Worm (Caenorhabditis elegans): ENCODE measurements around the gene F39B3.7.
"Not testable (repeated sequence)": the region's sequence is repeated elsewhere in the genome, so short reads cannot be mapped to it uniquely, and the experiment has no call there.

F39B3.7 gene

DNA sequence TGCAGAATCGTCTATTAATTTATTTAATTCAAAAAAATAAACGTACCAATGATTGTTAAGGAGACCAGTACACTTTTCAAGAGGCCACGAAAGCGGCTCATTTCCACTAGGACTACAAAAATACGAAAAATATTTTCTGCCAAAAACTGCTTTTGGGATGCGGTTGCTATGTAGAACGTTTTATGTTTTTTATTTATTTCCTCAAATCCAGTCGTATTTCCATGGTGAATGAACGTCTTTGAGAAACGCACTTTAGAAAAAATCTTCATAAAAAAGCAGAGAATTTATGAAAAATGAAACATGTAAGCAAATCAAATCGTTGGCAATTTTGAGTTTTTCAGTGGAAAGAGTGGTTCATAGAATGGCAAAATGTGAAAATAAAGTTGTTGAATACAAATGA is at the start of gene F39B3.7:
Gene F39B3.7, minus strand, starts transcription at position 101 of the 400 bp plus-strand sequence.
- no peak for TF ChIP-seq dao-5 (tag; optimal IDR thresholded peaks at IDR 0.05)
- TF ChIP-seq W03F9.2 (tag; optimal IDR thresholded peaks at IDR 0.05) = no peak
- TF ChIP-seq him-1 (tag; optimal IDR thresholded peaks at IDR 0.05) = no peak

- no peak for TF ChIP-seq him-1 (tag; optimal IDR thresholded peaks at IDR 0.05)
Observed at ce11 chrX:17614245-17614644, 47.0 kb upstream of the F39B3.7 start, which contains the start of gene ncs-7. ncs-7 (plus strand) TSS chrX:17614545.

DNA sequence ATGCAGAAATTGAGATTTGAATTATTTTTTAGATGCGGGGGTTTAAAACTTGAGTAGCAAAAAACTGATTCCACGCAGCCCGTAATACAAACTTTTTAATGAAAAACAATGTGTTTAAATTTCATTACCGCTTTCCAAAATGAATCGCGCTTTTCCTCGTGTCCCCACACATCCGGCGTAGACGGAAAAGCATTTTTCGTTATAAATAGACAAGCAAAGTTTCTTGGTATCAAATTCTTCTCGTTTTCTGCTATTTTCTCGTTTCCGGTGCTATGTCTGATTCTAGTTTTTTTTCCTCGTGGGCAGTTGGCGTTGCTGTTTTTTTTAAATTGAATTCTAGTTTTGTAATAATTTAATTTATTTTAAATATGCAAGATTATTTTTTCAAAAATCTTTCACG is 45.7 kb upstream of the F39B3.7 start:
- no peak for TF ChIP-seq dao-5 (tag; optimal IDR thresholded peaks at IDR 0.05)
- TF ChIP-seq W03F9.2 (tag; optimal IDR thresholded peaks at IDR 0.05) = no peak
- TF ChIP-seq him-1 (tag; optimal IDR thresholded peaks at IDR 0.05) = no peak

- TF ChIP-seq him-1 (tag; optimal IDR thresholded peaks at IDR 0.05) = no peak
- TF ChIP-seq dao-5 (tag; optimal IDR thresholded peaks at IDR 0.05) = peak; percentile 32
Observed at ce11 chrX:17611180-17611579, 43.9 kb upstream of the F39B3.7 start.

ce11 chrX:17610406-17610981 is 43.2 kb upstream of the F39B3.7 start:
- peak; percentile 5 for TF ChIP-seq W03F9.2 (tag; optimal IDR thresholded peaks at IDR 0.05)
- no peak for TF ChIP-seq dao-5 (tag; optimal IDR thresholded peaks at IDR 0.05)
- peak; percentile 13 for TF ChIP-seq him-1 (tag; optimal IDR thresholded peaks at IDR 0.05)

DNA sequence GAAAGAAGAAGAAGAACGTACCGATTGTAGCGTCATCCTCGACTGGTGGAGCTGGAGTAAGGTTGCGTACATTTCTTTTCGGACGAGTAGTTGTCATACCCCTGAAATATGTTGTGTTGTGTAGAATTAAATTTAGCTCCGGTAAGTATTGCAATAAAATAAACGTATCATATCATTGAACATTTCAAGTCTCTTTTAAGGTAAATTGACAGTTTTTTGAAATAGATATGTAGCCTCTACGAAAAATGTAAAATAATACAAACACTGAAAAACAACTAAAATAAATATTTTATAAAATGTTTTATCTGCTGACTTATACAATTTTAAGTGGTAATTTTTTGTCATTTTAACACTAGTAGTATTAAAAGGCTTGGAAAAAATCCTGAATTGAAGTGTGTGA is 42.7 kb upstream of the F39B3.7 start, which contains the start of gene C16H3.3:
Gene C16H3.3, minus strand, starts transcription at position 101 of the 400 bp plus-strand sequence.
- TF ChIP-seq him-1 (tag; optimal IDR thresholded peaks at IDR 0.05) = no peak
- no peak for TF ChIP-seq W03F9.2 (tag; optimal IDR thresholded peaks at IDR 0.05)
- no peak for TF ChIP-seq dao-5 (tag; optimal IDR thresholded peaks at IDR 0.05)

- TF ChIP-seq him-1 (tag; optimal IDR thresholded peaks at IDR 0.05) (no peak), dao-5 (tag; optimal IDR thresholded peaks at IDR 0.05) (no peak), W03F9.2 (tag; optimal IDR thresholded peaks at IDR 0.05) (no peak)
Observed at ce11 chrX:17601345-17601744, 34.1 kb upstream of the F39B3.7 start.

ce11 chrX:17600139-17600538 is 32.9 kb upstream of the F39B3.7 start, which contains the start of gene lec-9:
lec-9 (plus strand) TSS chrX:17600487.
- TF ChIP-seq dao-5 (tag; optimal IDR thresholded peaks at IDR 0.05) = no peak
- TF ChIP-seq W03F9.2 (tag; optimal IDR thresholded peaks at IDR 0.05) = no peak
- no peak for TF ChIP-seq him-1 (tag; optimal IDR thresholded peaks at IDR 0.05)

ce11 chrX:17598712-17599111 is 31.4 kb upstream of the F39B3.7 start:
- TF ChIP-seq dao-5 (tag; optimal IDR thresholded peaks at IDR 0.05) (no peak), him-1 (tag; optimal IDR thresholded peaks at IDR 0.05) (no peak), W03F9.2 (tag; optimal IDR thresholded peaks at IDR 0.05) (no peak)

- TF ChIP-seq W03F9.2 (tag; optimal IDR thresholded peaks at IDR 0.05) (no peak), dao-5 (tag; optimal IDR thresholded peaks at IDR 0.05) (no peak), him-1 (tag; optimal IDR thresholded peaks at IDR 0.05) (no peak)
Observed at ce11 chrX:17579779-17580178, 12.5 kb upstream of the F39B3.7 start, which contains the start of gene frpr-7. frpr-7 (minus strand) TSS chrX:17579879.

DNA sequence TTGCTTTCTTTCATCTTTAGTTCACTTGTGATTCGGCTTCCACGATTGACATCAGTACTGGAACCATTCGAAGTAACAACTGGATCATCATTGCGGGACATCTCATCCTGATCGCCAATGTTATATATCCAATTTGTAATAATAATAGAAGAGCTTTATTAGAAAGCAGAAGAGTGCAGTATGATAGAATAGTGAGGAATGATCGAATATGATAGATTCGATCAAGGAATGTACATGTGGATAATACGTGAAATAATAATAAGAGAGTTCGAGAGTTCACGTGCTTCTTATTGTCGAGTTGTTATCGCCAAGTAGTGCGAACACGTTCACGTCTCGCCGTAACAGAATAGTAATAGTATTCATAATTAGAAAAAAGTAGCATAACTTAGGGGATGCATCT is 11.7 kb upstream of the F39B3.7 start, which contains the start of gene F39B3.3:
Gene F39B3.3, minus strand, starts transcription at position 101 of the 400 bp plus-strand sequence.
- TF ChIP-seq W03F9.2, dao-5, him-1 (tag; optimal IDR thresholded peaks at IDR 0.05): not testable (repeated sequence)

DNA sequence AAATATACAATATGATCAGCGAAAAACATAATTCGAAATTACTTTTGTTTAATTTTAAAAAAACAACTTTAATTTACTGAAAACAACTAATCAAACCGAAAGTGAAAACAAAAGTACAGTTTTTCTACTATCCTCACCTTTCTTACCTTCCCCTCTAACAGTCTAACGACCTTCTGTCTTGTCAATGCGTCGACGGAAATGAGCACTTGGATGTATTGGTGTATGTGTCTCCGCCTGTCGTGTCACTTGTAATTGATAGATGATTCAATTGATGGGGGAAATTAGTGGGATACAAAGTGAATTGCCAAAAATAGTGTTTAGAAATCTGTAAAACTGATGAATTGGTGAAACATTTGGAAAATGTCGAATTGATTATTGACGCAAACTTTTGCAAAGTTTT is 3.9 kb downstream of the F39B3.7 start, which contains the start of gene F31A3.5:
Gene F31A3.5, minus strand, starts transcription at position 200 of the 400 bp plus-strand sequence.
- TF ChIP-seq him-1 (tag; optimal IDR thresholded peaks at IDR 0.05) (no peak), dao-5 (tag; optimal IDR thresholded peaks at IDR 0.05) (no peak), W03F9.2 (tag; optimal IDR thresholded peaks at IDR 0.05) (no peak)

DNA sequence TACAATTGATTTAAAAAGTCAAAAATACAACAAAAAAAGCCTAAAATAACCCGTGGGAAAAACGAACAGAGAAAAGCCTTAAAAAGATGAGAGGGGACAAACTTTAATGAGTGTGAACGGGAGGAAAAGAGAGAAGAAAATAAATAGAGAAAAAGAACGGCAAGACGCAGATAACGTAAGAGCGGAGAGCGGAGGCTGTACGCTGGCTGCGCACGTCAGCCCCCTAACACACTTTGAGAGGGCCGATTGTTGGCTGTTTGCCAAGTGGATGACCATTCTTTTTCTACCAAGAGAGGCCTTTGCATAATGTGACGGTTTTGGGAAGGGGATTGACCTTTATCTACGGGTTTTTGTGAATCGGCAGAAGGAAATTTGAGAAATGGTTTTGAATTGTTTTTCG is 5.1 kb downstream of the F39B3.7 start:
- TF ChIP-seq him-1 (tag; optimal IDR thresholded peaks at IDR 0.05) (no peak), dao-5 (tag; optimal IDR thresholded peaks at IDR 0.05) (no peak), W03F9.2 (tag; optimal IDR thresholded peaks at IDR 0.05) (no peak)

DNA sequence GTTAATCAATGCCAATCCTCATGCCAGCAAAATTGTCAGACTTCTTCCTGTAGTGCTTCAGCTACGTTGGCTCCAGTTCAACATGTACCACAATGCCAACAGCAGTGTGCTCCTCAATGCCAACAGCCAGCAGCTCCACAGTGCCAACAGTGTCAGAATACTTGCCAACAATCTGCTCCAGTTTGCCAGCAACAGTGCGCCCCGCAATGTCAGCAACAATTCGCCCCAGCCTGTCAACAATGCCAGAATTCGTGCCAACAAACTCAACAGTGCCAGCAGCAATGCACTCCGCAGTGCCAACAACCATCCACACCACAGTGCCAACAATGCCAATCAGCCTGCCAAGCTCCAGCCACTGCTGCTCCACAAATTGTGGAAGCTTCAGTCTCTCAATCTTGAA is 13.5 kb downstream of the F39B3.7 start:
- TF ChIP-seq dao-5 (tag; optimal IDR thresholded peaks at IDR 0.05) (no peak), W03F9.2 (tag; optimal IDR thresholded peaks at IDR 0.05) (no peak), him-1 (tag; optimal IDR thresholded peaks at IDR 0.05) (no peak)

DNA sequence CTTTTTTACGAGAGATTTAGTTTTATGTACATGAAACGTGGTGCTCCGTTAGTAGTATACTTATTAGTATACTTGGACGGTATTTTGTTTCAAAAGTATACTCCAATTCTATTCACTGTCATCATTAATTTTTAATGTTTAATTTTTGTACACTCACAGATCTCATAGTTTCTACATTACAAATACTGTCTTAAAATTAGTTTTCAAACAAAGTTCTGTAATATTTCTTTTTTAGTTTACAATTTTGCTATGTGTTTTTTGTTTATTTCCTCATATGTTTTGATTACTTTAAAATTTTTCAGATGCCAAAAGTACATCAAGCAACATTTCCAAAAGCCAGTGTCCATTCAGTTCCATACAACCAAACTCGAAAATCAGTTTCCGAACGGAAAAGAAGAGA is 16.5 kb downstream of the F39B3.7 start, which contains the start of gene hlh-28:
Gene hlh-28, plus strand, starts transcription at position 301 of the 400 bp plus-strand sequence.
- not testable (repeated sequence) for TF ChIP-seq him-1, dao-5, W03F9.2 (tag; optimal IDR thresholded peaks at IDR 0.05)
